Fruit fly (Drosophila melanogaster) whole organism, embryonic: ENCODE results near the gene CG10165.

Experiments used
- ATbp ChIP-seq: fragments of 200-800 bp; sonication (Bioruptor generic); optimal IDR thresholded peaks from 2 replicates; lab custom pipeline; 2017; ENCODE audit warnings: missing biosample characterization, mild to moderate bottlenecking, missing genetic modification characterization, missing genetic modification reagents
- B-H2 ChIP-seq: fragments of 200-800 bp; sonication (Bioruptor generic); optimal IDR thresholded peaks from 2 replicates; lab custom pipeline; 2018; ENCODE audit warnings: missing biosample characterization, mild to moderate bottlenecking, missing genetic modification characterization
- CG1024 ChIP-seq: fragments of 200-800 bp; sonication (Bioruptor generic); IDR thresholded peaks from 2 replicates; pipeline ENCODE4 v1.3.6; 2022; ENCODE audit warnings: missing biosample characterization, missing genetic modification characterization
- CG10431 ChIP-seq: fragments of 200-800 bp; sonication (Bioruptor generic); optimal IDR thresholded peaks from 3 replicates; lab custom pipeline; 2018; ENCODE audit warnings: missing biosample characterization, mild to moderate bottlenecking, missing genetic modification characterization
- CG12071 ChIP-seq: fragments of 200-800 bp; sonication (Bioruptor generic); optimal IDR thresholded peaks from 3 replicates; lab custom pipeline; 2018; ENCODE audit warnings: missing biosample characterization, mild to moderate bottlenecking, missing genetic modification characterization
- CG1233 ChIP-seq: fragments of 200-800 bp; sonication (Bioruptor generic); optimal IDR thresholded peaks from 4 replicates; lab custom pipeline; 2018; ENCODE audit warnings: missing biosample characterization, mild to moderate bottlenecking, missing genetic modification characterization
- CG16813 ChIP-seq: fragments of 200-800 bp; sonication (Bioruptor generic); IDR thresholded peaks from 3 replicates; pipeline ENCODE4 v1.3.6; 2022; ENCODE audit warnings: missing biosample characterization, missing genetic modification characterization; ENCODE audit not compliant: partially characterized antibody
- CG16815 ChIP-seq: fragments of 200-800 bp; sonication (Bioruptor generic); optimal IDR thresholded peaks from 3 replicates; lab custom pipeline; 2017; ENCODE audit warnings: missing biosample characterization, mild to moderate bottlenecking, missing genetic modification characterization
- CG17328 ChIP-seq: fragments of 200-800 bp; sonication (Bioruptor generic); IDR thresholded peaks from 2 replicates; pipeline ENCODE4 v1.3.6; 2022; ENCODE audit warnings: missing biosample characterization, missing genetic modification characterization
- CG17829 ChIP-seq: fragments of 200-800 bp; optimal IDR thresholded peaks from 2 replicates; lab custom pipeline; 2019; ENCODE audit warnings: missing biosample characterization, mild to moderate bottlenecking, missing genetic modification characterization, moderate library complexity
- CG18599 ChIP-seq: fragments of 200-800 bp; sonication (Bioruptor generic); optimal IDR thresholded peaks from 3 replicates; lab custom pipeline; 2017; ENCODE audit warnings: missing biosample characterization, missing genetic modification characterization, mild to moderate bottlenecking, moderate library complexity, missing genetic modification reagents
- CG3065 ChIP-seq: fragments of 200-800 bp; sonication (Bioruptor generic); optimal IDR thresholded peaks from 2 replicates; lab custom pipeline; 2016; ENCODE audit warnings: missing biosample characterization, missing genetic modification characterization
- CG32532 ChIP-seq: fragments of 200-800 bp; sonication (Bioruptor generic); IDR thresholded peaks from 2 replicates; pipeline ENCODE4 v1.3.6; 2022; ENCODE audit warnings: missing biosample characterization, missing genetic modification characterization
- CG33213 ChIP-seq: fragments of 200-800 bp; sonication (Bioruptor generic); optimal IDR thresholded peaks from 3 replicates; lab custom pipeline; 2016; ENCODE audit warnings: missing biosample characterization, missing genetic modification characterization
- CG34224 ChIP-seq: fragments of 200-800 bp; sonication (Bioruptor generic); IDR thresholded peaks from 3 replicates; pipeline ENCODE4 v1.3.6; 2022; ENCODE audit warnings: missing biosample characterization, missing genetic modification characterization; ENCODE audit not compliant: partially characterized antibody
- CG42726 ChIP-seq: fragments of 200-800 bp; sonication (Bioruptor generic); IDR thresholded peaks from 2 replicates; pipeline ENCODE4 v1.3.6; 2022; ENCODE audit warnings: missing biosample characterization, missing genetic modification characterization; ENCODE audit not compliant: partially characterized antibody
- CG4360 ChIP-seq: fragments of 200-800 bp; sonication (Bioruptor generic); IDR thresholded peaks from 2 replicates; pipeline ENCODE4 v1.3.6; 2022; ENCODE audit warnings: missing biosample characterization, missing genetic modification characterization
- CG7271 ChIP-seq: fragments of 200-800 bp; sonication (Bioruptor generic); optimal IDR thresholded peaks from 2 replicates; lab custom pipeline; 2018; ENCODE audit warnings: missing biosample characterization, mild to moderate bottlenecking, missing genetic modification characterization, moderate library complexity
- CG7745 ChIP-seq: fragments of 200-800 bp; sonication (Bioruptor generic); optimal IDR thresholded peaks from 2 replicates; lab custom pipeline; 2018; ENCODE audit warnings: missing biosample characterization, mild to moderate bottlenecking, missing genetic modification characterization, moderate library complexity
- CG8359 ChIP-seq: fragments of 200-800 bp; sonication (Bioruptor generic); optimal IDR thresholded peaks from 2 replicates; lab custom pipeline; 2017; ENCODE audit warnings: missing biosample characterization, mild to moderate bottlenecking, missing genetic modification characterization, borderline replicate concordance
- CG9215 ChIP-seq: fragments of 200-800 bp; sonication (Bioruptor generic); IDR thresholded peaks from 2 replicates; pipeline ENCODE4 v1.3.6; 2022; ENCODE audit warnings: missing biosample characterization, missing genetic modification characterization
- Chrac-16 ChIP-seq: fragments of 200-800 bp; sonication (Bioruptor generic); optimal IDR thresholded peaks from 3 replicates; lab custom pipeline; 2016; ENCODE audit warnings: missing biosample characterization, missing genetic modification characterization
- CrebB ChIP-seq: fragments of 200-800 bp; sonication (Bioruptor generic); optimal IDR thresholded peaks from 3 replicates; lab custom pipeline; 2018; ENCODE audit warnings: missing biosample characterization, mild to moderate bottlenecking, missing genetic modification characterization
- Dad ChIP-seq: fragments of 200-800 bp; sonication (Bioruptor generic); optimal IDR thresholded peaks from 3 replicates; lab custom pipeline; 2016; ENCODE audit warnings: missing biosample characterization, missing genetic modification characterization
- Deaf1 ChIP-seq: fragments of 200-800 bp; optimal IDR thresholded peaks from 3 replicates; lab custom pipeline; 2019; ENCODE audit warnings: missing biosample characterization, mild to moderate bottlenecking, missing genetic modification characterization, moderate library complexity
- Dek ChIP-seq: fragments of 200-800 bp; sonication (Bioruptor generic); optimal IDR thresholded peaks from 3 replicates; lab custom pipeline; 2019; ENCODE audit warnings: missing biosample characterization, mild to moderate bottlenecking, missing genetic modification characterization, moderate library complexity
- HHEX ChIP-seq: fragments of 200-800 bp; sonication (Bioruptor generic); optimal IDR thresholded peaks from 3 replicates; lab custom pipeline; 2017; ENCODE audit warnings: missing biosample characterization, mild to moderate bottlenecking, missing genetic modification characterization, missing genetic modification reagents
- Hsf ChIP-seq: fragments of 200-800 bp; sonication (Bioruptor generic); optimal IDR thresholded peaks from 3 replicates; lab custom pipeline; 2016; ENCODE audit warnings: missing biosample characterization, missing genetic modification characterization
- MBD-R2 ChIP-seq: fragments of 200-800 bp; sonication (Bioruptor generic); IDR thresholded peaks from 2 replicates; pipeline ENCODE4 v1.3.6; 2022; ENCODE audit warnings: missing biosample characterization, missing genetic modification characterization
- NC2α ChIP-seq: fragments of 200-800 bp; sonication (Bioruptor generic); optimal IDR thresholded peaks from 2 replicates; lab custom pipeline; 2016; ENCODE audit warnings: missing biosample characterization, missing genetic modification characterization
- Oaz ChIP-seq: fragments of 200-800 bp; sonication (Bioruptor generic); IDR thresholded peaks from 2 replicates; pipeline ENCODE4 v1.3.6; 2022; ENCODE audit warnings: missing biosample characterization, missing genetic modification characterization
- Ptx1 ChIP-seq: fragments of 200-800 bp; sonication (Bioruptor generic); IDR thresholded peaks from 2 replicates; pipeline ENCODE4 v1.3.6; 2022; ENCODE audit warnings: missing biosample characterization, missing genetic modification characterization
- btn ChIP-seq: fragments of 200-800 bp; sonication (Bioruptor generic); optimal IDR thresholded peaks from 2 replicates; lab custom pipeline; 2016; ENCODE audit warnings: missing biosample characterization, missing genetic modification characterization
- crc ChIP-seq: fragments of 200-800 bp; sonication (Bioruptor generic); optimal IDR thresholded peaks from 2 replicates; lab custom pipeline; 2016; ENCODE audit warnings: missing biosample characterization, missing genetic modification characterization
- eyg ChIP-seq: fragments of 200-800 bp; sonication (Bioruptor generic); optimal IDR thresholded peaks from 3 replicates; lab custom pipeline; 2016; ENCODE audit warnings: missing biosample characterization, missing genetic modification characterization
- grau ChIP-seq: fragments of 200-800 bp; optimal IDR thresholded peaks from 3 replicates; lab custom pipeline; 2019; ENCODE audit warnings: missing biosample characterization, mild to moderate bottlenecking, missing genetic modification characterization, moderate library complexity
- kay ChIP-seq: fragments of 200-800 bp; sonication (Bioruptor generic); optimal IDR thresholded peaks from 2 replicates; lab custom pipeline; 2016; ENCODE audit warnings: missing biosample characterization, missing genetic modification characterization
- kni ChIP-seq: fragments of 200-800 bp; sonication (Bioruptor generic); optimal IDR thresholded peaks from 3 replicates; lab custom pipeline; 2017; ENCODE audit warnings: mild to moderate bottlenecking, missing biosample characterization, missing genetic modification reagents, missing genetic modification characterization
- lab ChIP-seq: fragments of 200-800 bp; sonication (Bioruptor generic); optimal IDR thresholded peaks from 3 replicates; lab custom pipeline; 2017; ENCODE audit warnings: missing biosample characterization, missing genetic modification characterization, mild to moderate bottlenecking, moderate library complexity, missing genetic modification reagents
- lola ChIP-seq, 3 experiments: fragments of >200 bp in 2 of 3; fragments of 200-800 bp in 1 of 3; sonication (Bioruptor generic) in 1 of 3; optimal IDR thresholded peaks; 2 replicates each; lab custom pipeline; 2017 to 2019; ENCODE audit warnings: missing biosample characterization in 3 of 3, missing genetic modification characterization in 3 of 3, mild to moderate bottlenecking in 1 of 3, moderate library complexity in 1 of 3
- mam ChIP-seq: fragments of 200-800 bp; sonication (Bioruptor generic); optimal IDR thresholded peaks from 3 replicates; lab custom pipeline; 2016; ENCODE audit warnings: missing biosample characterization, missing genetic modification characterization
- mirr ChIP-seq: fragments of 200-800 bp; sonication (Bioruptor generic); optimal IDR thresholded peaks from 3 replicates; lab custom pipeline; 2018; ENCODE audit warnings: missing biosample characterization, mild to moderate bottlenecking, missing genetic modification characterization
- pb ChIP-seq: fragments of 200-800 bp; sonication (Bioruptor generic); optimal IDR thresholded peaks from 3 replicates; lab custom pipeline; 2016; ENCODE audit warnings: missing biosample characterization, missing genetic modification characterization
- salm ChIP-seq: fragments of 200-800 bp; sonication (Bioruptor generic); optimal IDR thresholded peaks from 2 replicates; lab custom pipeline; 2018; ENCODE audit warnings: missing biosample characterization, mild to moderate bottlenecking, missing genetic modification characterization
- sd ChIP-seq: fragments of 200-800 bp; sonication (Bioruptor generic); optimal IDR thresholded peaks from 3 replicates; lab custom pipeline; 2018; ENCODE audit warnings: missing biosample characterization, mild to moderate bottlenecking, missing genetic modification characterization, moderate library complexity
- tin ChIP-seq: fragments of 200-800 bp; sonication (Bioruptor generic); optimal IDR thresholded peaks from 3 replicates; lab custom pipeline; 2016; ENCODE audit warnings: missing biosample characterization, missing genetic modification characterization
- toy ChIP-seq: fragments of 200-800 bp; sonication (Bioruptor generic); IDR thresholded peaks from 2 replicates; pipeline ENCODE4 v1.3.6; 2022; ENCODE audit warnings: missing biosample characterization, missing genetic modification characterization
- ttk ChIP-seq: fragments of 200-800 bp; sonication (Bioruptor generic); IDR thresholded peaks from 2 replicates; pipeline ENCODE4 v2.1.2; 2022; ENCODE audit warnings: missing biosample characterization, missing genetic modification characterization
- usp ChIP-seq: fragments of >200 bp; optimal IDR thresholded peaks from 2 replicates; lab custom pipeline; 2017; ENCODE audit warnings: missing biosample characterization, missing genetic modification characterization
- vnd ChIP-seq: fragments of 200-800 bp; sonication (Bioruptor generic); IDR thresholded peaks from 3 replicates; pipeline ENCODE4 v1.3.6; 2022; ENCODE audit warnings: missing biosample characterization, missing genetic modification characterization; ENCODE audit not compliant: partially characterized antibody

CG10165 gene

dm6 chr2L:19528308-19528707 is 1.8 kb downstream of the CG10165 start (continued):
- TF ChIP-seq CG17829 (tag; lab: Kevin White, UChicago) (peak; percentile 87), Ptx1 (GFP tag; lab: Robert Waterston, UW) (peak; percentile 97), Hsf (GFP tag; lab: Kevin White, UChicago) (peak; percentile 97), NC2α (GFP tag; lab: Kevin White, UChicago) (peak; percentile 76), ttk (GFP tag; lab: Robert Waterston, UW) (peak; percentile 84), lola (GFP tag; optimal IDR thresholded peaks at IDR 0.05; lab: Kevin White, UChicago) (peak in 1 of 3 experiments; percentile 53), CG3065 (GFP tag; lab: Kevin White, UChicago) (peak; percentile 74), vnd (GFP tag; lab: Robert Waterston, UW) (no peak), toy (GFP tag; lab: Robert Waterston, UW) (peak; percentile 92), CG18599 (peak; percentile 99), CG42726 (GFP tag; lab: Robert Waterston, UW) (no peak), Deaf1 (tag; lab: Kevin White, UChicago) (peak; percentile 85), CG9215 (GFP tag; lab: Robert Waterston, UW) (peak; percentile 95), CG7271 (peak; percentile 49), kni (GFP tag; lab: Kevin White, UChicago) (no peak), CG34224 (no peak), btn (peak; percentile 62), CG12071 (GFP tag; lab: Kevin White, UChicago) (peak; percentile 96), pb (GFP tag; lab: Kevin White, UChicago) (peak; percentile 82), HHEX (peak; percentile 97), ATbp (peak; percentile 86), CG32532 (GFP tag; lab: Robert Waterston, UW) (peak; percentile 99), CG8359 (GFP tag; lab: Kevin White, UChicago) (peak; percentile 62), CG17328 (peak; percentile 91), mirr (GFP tag; lab: Kevin White, UChicago) (peak; percentile 95), Dek (peak; percentile 98), Dad (GFP tag; lab: Kevin White, UChicago) (peak; percentile 86), CG1024 (GFP tag; lab: Robert Waterston, UW) (peak; percentile 73), CG4360 (GFP tag; lab: Robert Waterston, UW) (0 out of 2 replicates have a peak, but pooled peaks have one; percentile 31), CG1233 (GFP tag; lab: Kevin White, UChicago) (peak; percentile 94), usp (GFP tag; lab: Kevin White, UChicago) (no peak), CG10431 (GFP tag; lab: Kevin White, UChicago) (peak; percentile 15), lab (GFP tag; lab: Kevin White, UChicago) (peak; percentile 99), CG33213 (GFP tag; lab: Kevin White, UChicago) (peak; percentile 94), MBD-R2 (peak; percentile 98), CrebB (peak; percentile 97), B-H2 (peak; percentile 96), eyg (peak; percentile 93), crc (GFP tag; lab: Kevin White, UChicago) (peak; percentile 92), grau (tag; lab: Kevin White, UChicago) (peak; percentile 96), Oaz (GFP tag; lab: Robert Waterston, UW) (peak; percentile 92), CG16815 (GFP tag; lab: Kevin White, UChicago) (peak; percentile 85), sd (peak; percentile 94), salm (tag; lab: Kevin White, UChicago) (peak; percentile 89), tin (GFP tag; lab: Kevin White, UChicago) (peak; percentile 90), mam (peak; percentile 98), Chrac-16 (GFP tag; lab: Kevin White, UChicago) (peak; percentile 91), kay (GFP tag; lab: Kevin White, UChicago) (peak; percentile 94), CG7745 (tag; lab: Kevin White, UChicago) (no peak), CG16813 (no peak)
